Worm (Caenorhabditis elegans) whole organism, midembryonic: Measurements from ENCODE around the gene lrr-1.

ENCODE experiments used
- T22C8.4 ChIP-seq: fragments of 200-800 bp; sonication (Bioruptor generic); IDR thresholded peaks from 2 replicates; pipeline ENCODE4 v1.3.6; 2022; ENCODE audit warnings: missing genetic modification characterization, missing compliant biosample characterization
- cog-1 ChIP-seq: sonication (generic microtip); optimal IDR thresholded peaks from 2 replicates; lab custom pipeline; 2016; ENCODE audit warnings: missing genetic modification characterization, missing compliant biosample characterization
- flt-1 ChIP-seq: fragments of 200-800 bp; sonication (Bioruptor generic); IDR thresholded peaks from 2 replicates; pipeline ENCODE4 v1.3.6; 2022; ENCODE audit warnings: missing genetic modification characterization, missing compliant biosample characterization
- klf-2 ChIP-seq: fragments of 200-800 bp; sonication (Bioruptor generic); conservative IDR thresholded peaks from 2 replicates; pipeline ENCODE4 v1.3.6; 2022; ENCODE audit warnings: missing genetic modification reagents, missing genetic modification characterization, missing compliant biosample characterization
- med-1 ChIP-seq: sonication (generic microtip); optimal IDR thresholded peaks from 2 replicates; lab custom pipeline; 2017; ENCODE audit warnings: missing genetic modification characterization, mild to moderate bottlenecking, missing compliant biosample characterization, antibody characterized with exemption, missing genetic modification reagents; ENCODE audit not compliant: insufficient read depth
- ref-1 ChIP-seq: fragments of 200-800 bp; sonication (Bioruptor generic); conservative IDR thresholded peaks from 2 replicates; pipeline ENCODE4 v1.3.6; 2022; ENCODE audit warnings: missing genetic modification reagents, missing genetic modification characterization, missing compliant biosample characterization
- tab-1 ChIP-seq: fragments of 200-800 bp; sonication (Bioruptor generic); IDR thresholded peaks from 2 replicates; pipeline ENCODE4 v1.3.6; 2022; ENCODE audit warnings: missing genetic modification characterization, missing compliant biosample characterization
- ztf-23 ChIP-seq: fragments of 200-800 bp; sonication (Bioruptor generic); IDR thresholded peaks from 2 replicates; pipeline ENCODE4 v1.3.6; 2022; ENCODE audit warnings: missing genetic modification reagents, missing genetic modification characterization, missing compliant biosample characterization
- ztf-29 ChIP-seq: fragments of 200-800 bp; sonication (Bioruptor generic); IDR thresholded peaks from 2 replicates; pipeline ENCODE4 v1.3.6; 2022; ENCODE audit warnings: missing genetic modification reagents, missing genetic modification characterization, missing compliant biosample characterization

Gene lrr-1

DNA sequence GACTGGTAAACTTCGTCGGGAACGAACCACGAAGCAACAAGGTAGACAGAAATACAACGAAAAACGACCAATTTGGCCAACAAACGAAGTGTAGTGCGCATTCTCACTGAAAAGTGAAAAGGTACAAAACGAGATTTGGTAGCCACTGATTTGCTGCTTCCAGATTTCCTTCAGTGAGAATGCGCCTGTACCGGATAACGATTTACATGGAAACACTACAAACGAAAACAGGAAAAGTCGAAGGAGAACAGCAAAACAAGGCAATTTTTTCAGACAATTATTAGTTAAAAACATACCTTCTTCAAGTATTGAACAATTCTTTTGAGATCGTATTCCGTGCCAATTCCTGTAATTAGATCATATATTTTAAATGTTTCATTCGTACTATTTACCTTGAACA is 43.3 kb downstream of the lrr-1 start, which contains the start of gene pigb-1:
TSS of gene pigb-1 (minus strand) at position 101 of the 400 bp plus-strand sequence.
- no peak for TF ChIP-seq tab-1 (GFP tag; lab: Robert Waterston, UW)
- no peak for TF ChIP-seq flt-1 (GFP tag; lab: Robert Waterston, UW)
- TF ChIP-seq ztf-23 (GFP tag; lab: Robert Waterston, UW), result no peak
- no peak for TF ChIP-seq T22C8.4 (GFP tag; lab: Robert Waterston, UW)
- TF ChIP-seq ref-1, result no peak
- TF ChIP-seq med-1 (GFP tag; lab: Kevin White, UChicago), result no peak
- TF ChIP-seq ztf-29 (GFP tag; lab: Robert Waterston, UW), result no peak
- TF ChIP-seq klf-2 (GFP tag; lab: Robert Waterston, UW), result no peak
- TF ChIP-seq cog-1 (tag; lab: Kevin White, UChicago), result no peak

DNA sequence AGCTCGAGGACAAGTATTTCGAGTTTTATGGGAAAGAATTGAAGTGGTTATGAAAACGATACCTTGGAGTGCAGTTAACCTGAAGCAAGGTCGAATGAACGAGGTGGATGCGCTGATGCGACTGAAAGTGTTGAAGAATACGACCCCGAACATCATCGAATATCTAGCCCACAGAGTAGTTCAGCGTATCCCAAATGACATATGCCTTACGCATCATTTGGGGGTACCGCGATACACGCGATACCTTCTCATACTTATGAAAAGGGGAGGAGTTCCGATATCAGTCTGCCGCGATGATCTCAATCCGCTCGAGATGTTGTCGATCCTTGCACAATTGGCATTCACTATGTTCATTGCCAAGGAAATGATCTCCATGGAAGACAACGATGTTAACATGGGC is 46.4 kb downstream of the lrr-1 start, which contains the start of gene T27F7.12:
TSS of gene T27F7.12 (plus strand) at position 301 of the 400 bp plus-strand sequence.
- TF ChIP-seq klf-2 (GFP tag; lab: Robert Waterston, UW) (no peak), med-1 (GFP tag; lab: Kevin White, UChicago) (no peak), ztf-29 (GFP tag; lab: Robert Waterston, UW) (no peak), cog-1 (tag; lab: Kevin White, UChicago) (no peak), ztf-23 (GFP tag; lab: Robert Waterston, UW) (no peak), ref-1 (no peak), flt-1 (GFP tag; lab: Robert Waterston, UW) (no peak), tab-1 (GFP tag; lab: Robert Waterston, UW) (no peak), T22C8.4 (GFP tag; lab: Robert Waterston, UW) (no peak)

DNA sequence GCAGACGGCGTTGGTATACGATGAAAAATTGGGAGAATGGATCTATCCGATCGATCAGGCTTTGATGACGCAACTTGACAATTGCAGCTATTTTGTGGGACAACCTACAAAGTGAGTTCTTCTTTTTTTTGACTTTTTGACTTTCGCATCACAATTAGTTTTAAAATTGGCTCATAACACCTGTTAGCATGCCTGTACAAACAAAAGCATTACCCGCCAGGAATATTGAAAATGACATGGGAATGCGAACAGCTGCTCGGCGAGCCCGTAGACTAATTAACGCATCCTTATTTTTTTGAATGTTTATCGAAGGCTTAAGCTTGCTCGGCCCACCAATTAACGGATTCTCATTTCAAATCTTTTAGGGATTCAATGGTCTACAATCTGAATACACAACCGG is 49.0 kb downstream of the lrr-1 start:
- TF ChIP-seq klf-2 (GFP tag; lab: Robert Waterston, UW) (no peak), ztf-23 (GFP tag; lab: Robert Waterston, UW) (no peak), ztf-29 (GFP tag; lab: Robert Waterston, UW) (no peak), tab-1 (GFP tag; lab: Robert Waterston, UW) (no peak), T22C8.4 (GFP tag; lab: Robert Waterston, UW) (no peak), cog-1 (tag; lab: Kevin White, UChicago) (no peak), flt-1 (GFP tag; lab: Robert Waterston, UW) (no peak), ref-1 (no peak)

DNA sequence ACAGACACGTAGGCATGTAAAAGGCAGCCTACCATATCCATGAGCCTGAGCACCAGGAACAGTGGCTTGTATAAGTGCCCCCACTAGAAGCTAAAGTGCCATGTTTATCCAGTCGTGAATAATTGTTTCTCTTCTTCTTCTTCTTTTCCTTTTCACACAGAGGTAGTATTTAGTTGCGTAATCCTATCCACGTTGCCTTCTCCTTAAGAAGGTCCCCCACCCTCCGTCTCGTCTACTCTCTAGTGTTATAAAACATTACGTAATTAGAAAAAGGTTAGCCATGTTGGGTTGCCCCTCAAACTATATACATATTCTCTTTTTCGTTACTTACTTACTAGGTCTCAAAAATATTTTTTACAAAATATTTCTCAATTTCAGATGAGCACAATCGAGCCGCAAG is 49.6 kb downstream of the lrr-1 start:
- no peak for TF ChIP-seq T22C8.4 (GFP tag; lab: Robert Waterston, UW)
- TF ChIP-seq flt-1 (GFP tag; lab: Robert Waterston, UW), result no peak
- no peak for TF ChIP-seq tab-1 (GFP tag; lab: Robert Waterston, UW)
- no peak for TF ChIP-seq ztf-23 (GFP tag; lab: Robert Waterston, UW)

DNA sequence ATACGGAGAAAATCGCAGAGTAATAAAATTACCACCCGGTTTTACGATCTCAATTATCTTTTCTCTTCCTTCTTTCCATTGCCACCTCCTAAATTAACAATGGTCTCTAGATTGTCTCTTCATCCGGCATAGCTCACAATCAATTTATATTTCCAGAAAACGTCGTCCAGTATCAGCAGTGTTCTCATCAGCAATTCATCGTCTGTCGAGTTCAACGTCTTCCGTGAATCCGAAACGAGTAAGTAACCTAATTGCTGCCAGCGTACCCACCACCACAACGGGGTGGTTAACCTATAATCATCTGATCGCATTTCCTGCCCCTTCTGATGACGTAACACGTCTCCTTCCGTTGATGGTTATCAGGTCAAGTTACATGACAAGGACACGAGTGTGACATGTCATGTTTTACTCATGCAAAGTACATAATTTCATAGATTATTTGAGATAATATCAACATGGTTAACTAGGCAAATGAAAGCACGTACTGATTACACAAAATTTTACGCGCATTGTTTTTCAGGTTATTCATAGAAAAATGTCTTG is 50.2 kb downstream of the lrr-1 start:
- TF ChIP-seq med-1 (GFP tag; lab: Kevin White, UChicago), result no peak
- TF ChIP-seq klf-2 (GFP tag; lab: Robert Waterston, UW), result no peak
- TF ChIP-seq T22C8.4 (GFP tag; lab: Robert Waterston, UW), result no peak
- TF ChIP-seq ztf-29 (GFP tag; lab: Robert Waterston, UW), result no peak
- no peak for TF ChIP-seq ztf-23 (GFP tag; lab: Robert Waterston, UW)
- TF ChIP-seq cog-1 (tag; lab: Kevin White, UChicago), result no peak
- no peak for TF ChIP-seq flt-1 (GFP tag; lab: Robert Waterston, UW)
- no peak for TF ChIP-seq tab-1 (GFP tag; lab: Robert Waterston, UW)
- no peak for TF ChIP-seq ref-1

DNA sequence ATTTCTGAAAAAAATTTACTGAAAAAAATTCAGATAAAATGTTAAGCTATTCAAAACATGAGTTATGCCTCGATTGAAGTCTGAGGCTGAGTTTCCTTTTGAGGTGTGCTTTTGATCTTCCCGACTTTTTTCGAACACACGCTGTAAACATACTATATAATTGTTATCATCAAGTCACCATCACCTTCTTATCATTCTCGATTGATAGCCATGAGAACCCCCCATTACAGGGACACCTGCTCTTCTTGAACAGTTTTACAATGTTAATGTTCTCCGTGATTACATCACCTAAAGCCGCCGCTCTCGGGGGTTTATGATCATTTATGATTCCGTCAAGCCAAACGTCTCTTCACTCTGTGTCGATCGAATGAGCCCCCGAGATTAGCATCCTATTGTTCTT is 52.1 kb downstream of the lrr-1 start:
- TF ChIP-seq ztf-29 (GFP tag; lab: Robert Waterston, UW), result no peak
- TF ChIP-seq flt-1 (GFP tag; lab: Robert Waterston, UW), result no peak
- TF ChIP-seq ztf-23 (GFP tag; lab: Robert Waterston, UW), result no peak
- no peak for TF ChIP-seq T22C8.4 (GFP tag; lab: Robert Waterston, UW)
- no peak for TF ChIP-seq ref-1
- no peak for TF ChIP-seq tab-1 (GFP tag; lab: Robert Waterston, UW)
- TF ChIP-seq med-1 (GFP tag; lab: Kevin White, UChicago), result no peak
- TF ChIP-seq cog-1 (tag; lab: Kevin White, UChicago), result no peak
- no peak for TF ChIP-seq klf-2 (GFP tag; lab: Robert Waterston, UW)
